Fruit fly (Drosophila melanogaster) whole organism, embryonic: ENCODE data around the gene CG17780.

Source experiments
- BEAF-32 ChIP-seq: fragments of 200-800 bp; sonication (Bioruptor generic); optimal IDR thresholded peaks from 3 replicates; lab custom pipeline; 2017; ENCODE audit warnings: missing biosample characterization, missing genetic modification characterization, mild to moderate bottlenecking, moderate library complexity, missing genetic modification reagents
- CG11456 ChIP-seq: fragments of 200-800 bp; sonication (Bioruptor generic); IDR thresholded peaks from 3 replicates; pipeline ENCODE4 v1.3.6; 2022; ENCODE audit warnings: missing biosample characterization, missing genetic modification characterization
- CG12236 ChIP-seq: fragments of 200-800 bp; sonication (Bioruptor generic); optimal IDR thresholded peaks from 2 replicates; lab custom pipeline; 2016; ENCODE audit warnings: missing biosample characterization, missing genetic modification characterization
- CG12744 ChIP-seq: fragments of 200-800 bp; sonication (Bioruptor generic); optimal IDR thresholded peaks from 2 replicates; lab custom pipeline; 2016; ENCODE audit warnings: missing biosample characterization, missing genetic modification characterization
- CG13123 ChIP-seq: fragments of 200-800 bp; sonication (Bioruptor generic); optimal IDR thresholded peaks from 2 replicates; lab custom pipeline; 2016; ENCODE audit warnings: missing biosample characterization, missing genetic modification characterization
- CG1603 ChIP-seq: fragments of 200-800 bp; sonication (Bioruptor generic); optimal IDR thresholded peaks from 2 replicates; lab custom pipeline; 2019; ENCODE audit warnings: missing biosample characterization, mild to moderate bottlenecking, missing genetic modification characterization, moderate library complexity
- CG1647 ChIP-seq: fragments of 200-800 bp; sonication (Bioruptor generic); optimal IDR thresholded peaks from 3 replicates; lab custom pipeline; 2016; ENCODE audit warnings: missing biosample characterization, missing genetic modification characterization
- CG16815 ChIP-seq: fragments of 200-800 bp; sonication (Bioruptor generic); optimal IDR thresholded peaks from 3 replicates; lab custom pipeline; 2017; ENCODE audit warnings: missing biosample characterization, mild to moderate bottlenecking, missing genetic modification characterization
- CG17385 ChIP-seq: fragments of 200-800 bp; sonication (Bioruptor generic); optimal IDR thresholded peaks from 3 replicates; lab custom pipeline; 2018; ENCODE audit warnings: missing biosample characterization, mild to moderate bottlenecking, missing genetic modification characterization
- CG1792 ChIP-seq: fragments of 200-800 bp; sonication (Bioruptor generic); optimal IDR thresholded peaks from 2 replicates; lab custom pipeline; 2016; ENCODE audit warnings: missing biosample characterization, missing genetic modification characterization
- CG1832 ChIP-seq: fragments of 200-800 bp; sonication (Bioruptor generic); optimal IDR thresholded peaks from 2 replicates; lab custom pipeline; 2017; ENCODE audit warnings: missing biosample characterization, mild to moderate bottlenecking, missing genetic modification characterization, inconsistent platforms
- CG2120 ChIP-seq: fragments of 200-800 bp; sonication (Bioruptor generic); optimal IDR thresholded peaks from 3 replicates; lab custom pipeline; 2016; ENCODE audit warnings: missing biosample characterization, missing genetic modification characterization
- CG32767 ChIP-seq: fragments of 200-800 bp; sonication (Bioruptor generic); IDR thresholded peaks from 2 replicates; pipeline ENCODE4 v1.3.6; 2022; ENCODE audit warnings: missing biosample characterization, missing genetic modification characterization
- CG34224 ChIP-seq: fragments of 200-800 bp; sonication (Bioruptor generic); IDR thresholded peaks from 3 replicates; pipeline ENCODE4 v1.3.6; 2022; ENCODE audit warnings: missing biosample characterization, missing genetic modification characterization; ENCODE audit not compliant: partially characterized antibody
- CG4328 ChIP-seq: fragments of 200-800 bp; sonication (Bioruptor generic); optimal IDR thresholded peaks from 3 replicates; lab custom pipeline; 2017; ENCODE audit warnings: missing biosample characterization, missing genetic modification reagents, missing genetic modification characterization
- CG6272 ChIP-seq: fragments of 200-800 bp; sonication (Bioruptor generic); IDR thresholded peaks from 2 replicates; pipeline ENCODE4 v1.3.6; 2022; ENCODE audit warnings: missing biosample characterization, missing genetic modification characterization
- CG6689 ChIP-seq: fragments of 200-800 bp; sonication (Bioruptor generic); IDR thresholded peaks from 2 replicates; pipeline ENCODE4 v1.3.6; 2022; ENCODE audit warnings: missing biosample characterization, missing genetic modification characterization
- CG8290 ChIP-seq, 3 experiments: fragments of 200-800 bp; sonication (Bioruptor generic); optimal IDR thresholded peaks; 2 replicates each; lab custom pipeline; 2016 to 2019; ENCODE audit warnings: missing biosample characterization in 3 of 3, missing genetic modification characterization in 3 of 3, mild to moderate bottlenecking in 2 of 3, moderate library complexity in 1 of 3
- CG9609 ChIP-seq: fragments of 200-800 bp; sonication (Bioruptor generic); optimal IDR thresholded peaks from 3 replicates; lab custom pipeline; 2016; ENCODE audit warnings: missing biosample characterization, missing genetic modification characterization
- CG9797 ChIP-seq: fragments of 200-800 bp; sonication (Bioruptor generic); optimal IDR thresholded peaks from 3 replicates; lab custom pipeline; 2018; ENCODE audit warnings: missing biosample characterization, mild to moderate bottlenecking, missing genetic modification characterization
- D19A ChIP-seq: fragments of 200-800 bp; optimal IDR thresholded peaks from 3 replicates; lab custom pipeline; 2019; ENCODE audit warnings: missing biosample characterization, mild to moderate bottlenecking, missing genetic modification characterization, moderate library complexity
- Elba2 ChIP-seq: fragments of 200-800 bp; sonication (Bioruptor generic); optimal IDR thresholded peaks from 3 replicates; lab custom pipeline; 2016; ENCODE audit warnings: missing biosample characterization, missing genetic modification characterization
- Hr3 ChIP-seq: fragments of 200-800 bp; sonication (Bioruptor generic); optimal IDR thresholded peaks from 3 replicates; lab custom pipeline; 2016; ENCODE audit warnings: missing biosample characterization, missing genetic modification characterization
- Mad ChIP-seq: fragments of 200-800 bp; sonication (Bioruptor generic); optimal IDR thresholded peaks from 2 replicates; lab custom pipeline; 2016; ENCODE audit warnings: missing biosample characterization, missing genetic modification characterization
- Optix ChIP-seq: fragments of 200-800 bp; sonication (Bioruptor generic); IDR thresholded peaks from 3 replicates; pipeline ENCODE4 v1.3.6; 2022; ENCODE audit warnings: missing biosample characterization, missing genetic modification characterization
- Pdp1 ChIP-seq, 2 experiments: fragments of 200-800 bp; sonication (Bioruptor generic); optimal IDR thresholded peaks; 3 replicates each; lab custom pipeline; 2016; ENCODE audit warnings: missing biosample characterization in 2 of 2, missing genetic modification characterization in 2 of 2, mild to moderate bottlenecking in 1 of 2, moderate library complexity in 1 of 2
- Rx ChIP-seq: fragments of 200-800 bp; sonication (Bioruptor generic); IDR thresholded peaks from 2 replicates; pipeline ENCODE4 v1.3.6; 2022; ENCODE audit warnings: missing biosample characterization, missing genetic modification characterization
- Sry-β ChIP-seq: fragments of 200-800 bp; sonication (Bioruptor generic); optimal IDR thresholded peaks from 2 replicates; lab custom pipeline; 2018; ENCODE audit warnings: missing biosample characterization, mild to moderate bottlenecking, missing genetic modification characterization, moderate library complexity
- Tbp ChIP-seq: fragments of >200 bp; optimal IDR thresholded peaks from 2 replicates; lab custom pipeline; 2018; ENCODE audit warnings: missing biosample characterization, missing genetic modification characterization
- Trl ChIP-seq, 3 experiments: fragments of >200 bp in 2 of 3; fragments of 200-800 bp in 1 of 3; sonication (Bioruptor generic) in 1 of 3; optimal IDR thresholded peaks; 2 replicates in 1 of 3; 3 replicates in 2 of 3; lab custom pipeline; 2016 to 2017; ENCODE audit warnings: missing biosample characterization in 1 of 3, missing genetic modification characterization in 1 of 3
- YL-1 ChIP-seq: fragments of 200-800 bp; sonication (Bioruptor generic); optimal IDR thresholded peaks from 3 replicates; lab custom pipeline; 2017; ENCODE audit warnings: missing biosample characterization, mild to moderate bottlenecking, missing genetic modification characterization
- jumu ChIP-seq: fragments of 200-800 bp; sonication (Bioruptor generic); optimal IDR thresholded peaks from 3 replicates; lab custom pipeline; 2016; ENCODE audit warnings: missing biosample characterization, missing genetic modification characterization
- klu ChIP-seq: fragments of 200-800 bp; sonication (Bioruptor generic); IDR thresholded peaks from 2 replicates; pipeline ENCODE4 v1.3.6; 2022; ENCODE audit warnings: missing biosample characterization, missing genetic modification characterization
- lbe ChIP-seq: fragments of 200-800 bp; sonication (Bioruptor generic); optimal IDR thresholded peaks from 2 replicates; lab custom pipeline; 2016; ENCODE audit warnings: missing biosample characterization, mild to moderate bottlenecking, missing genetic modification characterization
- lilli ChIP-seq: fragments of 200-800 bp; sonication (Bioruptor generic); optimal IDR thresholded peaks from 3 replicates; lab custom pipeline; 2016; ENCODE audit warnings: missing biosample characterization, missing genetic modification characterization
- lmd ChIP-seq: fragments of 200-800 bp; sonication (Bioruptor generic); IDR thresholded peaks from 2 replicates; pipeline ENCODE4 v1.3.6; 2022; ENCODE audit warnings: missing biosample characterization, missing genetic modification characterization
- lola ChIP-seq, 3 experiments: fragments of >200 bp in 2 of 3; fragments of 200-800 bp in 1 of 3; sonication (Bioruptor generic) in 1 of 3; optimal IDR thresholded peaks; 2 replicates each; lab custom pipeline; 2017 to 2019; ENCODE audit warnings: missing biosample characterization in 3 of 3, missing genetic modification characterization in 3 of 3, mild to moderate bottlenecking in 1 of 3, moderate library complexity in 1 of 3
- nom ChIP-seq: fragments of 200-800 bp; sonication (Bioruptor generic); optimal IDR thresholded peaks from 2 replicates; lab custom pipeline; 2017; ENCODE audit warnings: missing biosample characterization, missing genetic modification characterization, mild to moderate bottlenecking, moderate library complexity, missing genetic modification reagents
- onecut ChIP-seq: fragments of 200-800 bp; sonication (Bioruptor generic); IDR thresholded peaks from 2 replicates; pipeline ENCODE4 v1.3.6; 2022; ENCODE audit warnings: missing biosample characterization, missing genetic modification characterization
- pb ChIP-seq: fragments of 200-800 bp; sonication (Bioruptor generic); optimal IDR thresholded peaks from 3 replicates; lab custom pipeline; 2016; ENCODE audit warnings: missing biosample characterization, missing genetic modification characterization
- row ChIP-seq: fragments of 200-800 bp; sonication (Bioruptor generic); IDR thresholded peaks from 3 replicates; pipeline ENCODE4 v1.3.6; 2022; ENCODE audit warnings: missing biosample characterization, missing genetic modification characterization
- seq ChIP-seq: fragments of 200-800 bp; sonication (Bioruptor generic); IDR thresholded peaks from 2 replicates; pipeline ENCODE4 v1.3.6; 2022; ENCODE audit warnings: missing biosample characterization, missing genetic modification characterization
- sima ChIP-seq: fragments of 200-800 bp; sonication (Bioruptor generic); optimal IDR thresholded peaks from 2 replicates; lab custom pipeline; 2016; ENCODE audit warnings: missing biosample characterization, missing genetic modification characterization
- tgo ChIP-seq: fragments of 200-800 bp; sonication (Bioruptor generic); IDR thresholded peaks from 3 replicates; pipeline ENCODE4 v1.3.6; 2022; ENCODE audit warnings: missing biosample characterization, missing genetic modification characterization
- tna ChIP-seq: fragments of 200-800 bp; sonication (Bioruptor generic); IDR thresholded peaks from 2 replicates; pipeline ENCODE4 v1.3.6; 2022; ENCODE audit warnings: missing biosample characterization, missing genetic modification characterization; ENCODE audit not compliant: partially characterized antibody
- trh ChIP-seq: fragments of 200-800 bp; sonication (Bioruptor generic); optimal IDR thresholded peaks from 2 replicates; lab custom pipeline; 2016; ENCODE audit warnings: missing biosample characterization, missing genetic modification characterization
- tx ChIP-seq: fragments of 200-800 bp; sonication (Bioruptor generic); optimal IDR thresholded peaks from 2 replicates; lab custom pipeline; 2016; ENCODE audit warnings: missing biosample characterization, missing genetic modification characterization
- zfh1 ChIP-seq: fragments of 200-800 bp; sonication (Bioruptor generic); IDR thresholded peaks from 3 replicates; pipeline ENCODE4 v1.3.6; 2022; ENCODE audit warnings: missing biosample characterization, missing genetic modification characterization

The CG17780 gene

dm6 chr3R:24348420-24349190 lies 36.2 kb downstream of the CG17780 start, which contains the start of the genes CG5746 and CG6454 (continued):
- TF ChIP-seq Rx (peak; percentile 31; the same call in 1 of the 2 replicates), trh (GFP tag; lab: Kevin White, UChicago) (no peak), Pdp1 (GFP tag; optimal IDR thresholded peaks at IDR 0.05; lab: Kevin White, UChicago) (peak; percentile 53 to 64), CG9797 (GFP tag; lab: Kevin White, UChicago) (peak; percentile 61), CG6272 (GFP tag; lab: Robert Waterston, UW) (0 out of 2 replicates have a peak, but pooled peaks have one; percentile 32), CG11456 (GFP tag; lab: Robert Waterston, UW) (no peak), pb (no peak), tna (no peak), sima (GFP tag; lab: Kevin White, UChicago) (peak; percentile 1), CG17385 (GFP tag; lab: Kevin White, UChicago) (peak; percentile 95), Trl (optimal IDR thresholded peaks at IDR 0.05; lab: Kevin White, UChicago) (no peak), Trl (GFP tag; optimal IDR thresholded peaks at IDR 0.05; lab: Kevin White, UChicago) (peak; percentile 65), CG34224 (GFP tag; lab: Robert Waterston, UW) (no peak), CG1647 (GFP tag; lab: Kevin White, UChicago) (peak; percentile 15), lbe (no peak), nom (no peak), Optix (GFP tag; lab: Robert Waterston, UW) (no peak), Tbp (GFP tag; lab: Kevin White, UChicago) (peak; percentile 59), seq (GFP tag; lab: Robert Waterston, UW) (no peak), tgo (GFP tag; lab: Robert Waterston, UW) (peak; percentile 41; the same call in 1 of the 3 replicates), row (GFP tag; lab: Robert Waterston, UW) (peak; percentile 76), onecut (GFP tag; lab: Robert Waterston, UW) (peak; percentile 100), CG4328 (GFP tag; lab: Kevin White, UChicago) (no peak), YL-1 (GFP tag; lab: Kevin White, UChicago) (peak; percentile 89), CG1832 (GFP tag; lab: Kevin White, UChicago) (no peak), lmd (GFP tag; lab: Robert Waterston, UW) (peak; percentile 39; the same call in 1 of the 2 replicates), Mad (peak; percentile 60), CG12236 (GFP tag; lab: Kevin White, UChicago) (no peak), CG13123 (GFP tag; lab: Kevin White, UChicago) (peak; percentile 46), CG12744 (GFP tag; lab: Kevin White, UChicago) (peak; percentile 35), zfh1 (GFP tag; lab: Robert Waterston, UW) (peak; percentile 35; the same call in 1 of the 3 replicates), CG32767 (peak; percentile 33; the same call in 1 of the 2 replicates), CG1603 (tag; lab: Kevin White, UChicago) (no peak), Hr3 (GFP tag; lab: Kevin White, UChicago) (peak; percentile 73), BEAF-32 (peak; percentile 44), CG2120 (GFP tag; lab: Kevin White, UChicago) (peak; percentile 82), lilli (GFP tag; lab: Kevin White, UChicago) (peak; percentile 76), Sry-β (peak; percentile 85), klu (0 out of 2 replicates have a peak, but pooled peaks have one; percentile 30), CG16815 (GFP tag; lab: Kevin White, UChicago) (peak; percentile 43), CG8290 (GFP tag; optimal IDR thresholded peaks at IDR 0.05; lab: Kevin White, UChicago) (peak; percentile 38), CG8290 (tag; optimal IDR thresholded peaks at IDR 0.05; lab: Kevin White, UChicago) (no peak), CG1792 (peak; percentile 12), CG9609 (peak; percentile 73), Elba2 (GFP tag; lab: Kevin White, UChicago) (peak; percentile 10), lola (GFP tag; optimal IDR thresholded peaks at IDR 0.05; lab: Kevin White, UChicago) (peak in 1 of 3 experiments; percentile 62), CG6689 (GFP tag; lab: Robert Waterston, UW) (peak; percentile 52; the same call in 1 of the 2 replicates), D19A (tag; lab: Kevin White, UChicago) (no peak), jumu (GFP tag; lab: Kevin White, UChicago) (peak; percentile 61), tx (GFP tag; lab: Kevin White, UChicago) (peak; percentile 43)
